Fruit fly (Drosophila melanogaster) whole organism, embryonic: Measurements from ENCODE around the gene CG6569.

Experiments
- Blimp-1 ChIP-seq: fragments of 200-800 bp; sonication (Bioruptor generic); optimal IDR thresholded peaks from 3 replicates; lab custom pipeline; 2018; ENCODE audit warnings: missing biosample characterization, missing genetic modification characterization, mild to moderate bottlenecking, moderate library complexity, missing genetic modification reagents
- CG10209 ChIP-seq: fragments of 200-800 bp; sonication (Bioruptor generic); optimal IDR thresholded peaks from 3 replicates; lab custom pipeline; 2017; ENCODE audit warnings: missing biosample characterization, mild to moderate bottlenecking, missing genetic modification characterization, missing genetic modification reagents
- CG10959 ChIP-seq: fragments of 200-800 bp; sonication (Bioruptor generic); IDR thresholded peaks from 2 replicates; pipeline ENCODE4 v1.3.6; 2022; ENCODE audit warnings: missing biosample characterization, missing genetic modification characterization
- CG11504 ChIP-seq: fragments of 200-800 bp; sonication (Bioruptor generic); optimal IDR thresholded peaks from 3 replicates; lab custom pipeline; 2019; ENCODE audit warnings: missing biosample characterization, mild to moderate bottlenecking, missing genetic modification characterization, moderate library complexity
- CG11723 ChIP-seq: fragments of 200-800 bp; sonication (Bioruptor generic); optimal IDR thresholded peaks from 2 replicates; lab custom pipeline; 2017; ENCODE audit warnings: missing biosample characterization, mild to moderate bottlenecking, missing genetic modification characterization
- CG12071 ChIP-seq: fragments of 200-800 bp; sonication (Bioruptor generic); optimal IDR thresholded peaks from 3 replicates; lab custom pipeline; 2018; ENCODE audit warnings: missing biosample characterization, mild to moderate bottlenecking, missing genetic modification characterization
- CG13296 ChIP-seq: fragments of 200-800 bp; sonication (Bioruptor generic); optimal IDR thresholded peaks from 3 replicates; lab custom pipeline; 2018; ENCODE audit warnings: missing biosample characterization, mild to moderate bottlenecking, missing genetic modification characterization
- CG13775 ChIP-seq: fragments of 200-800 bp; sonication (Bioruptor generic); optimal IDR thresholded peaks from 3 replicates; lab custom pipeline; 2017; ENCODE audit warnings: missing biosample characterization, mild to moderate bottlenecking, missing genetic modification characterization
- CG15011 ChIP-seq: fragments of 200-800 bp; sonication (Bioruptor generic); optimal IDR thresholded peaks from 3 replicates; lab custom pipeline; 2018; ENCODE audit warnings: missing biosample characterization, mild to moderate bottlenecking, missing genetic modification characterization
- CG1647 ChIP-seq: fragments of 200-800 bp; sonication (Bioruptor generic); optimal IDR thresholded peaks from 3 replicates; lab custom pipeline; 2016; ENCODE audit warnings: missing biosample characterization, missing genetic modification characterization
- CG16779 ChIP-seq: fragments of 200-800 bp; sonication (Bioruptor generic); IDR thresholded peaks from 2 replicates; pipeline ENCODE4 v1.3.6; 2022; ENCODE audit warnings: missing biosample characterization, missing genetic modification characterization
- CG2678 ChIP-seq: fragments of 200-800 bp; sonication (Bioruptor generic); optimal IDR thresholded peaks from 3 replicates; lab custom pipeline; 2019; ENCODE audit warnings: missing biosample characterization, mild to moderate bottlenecking, missing genetic modification characterization, moderate library complexity
- CG3281 ChIP-seq: fragments of 200-800 bp; sonication (Bioruptor generic); optimal IDR thresholded peaks from 3 replicates; lab custom pipeline; 2017; ENCODE audit warnings: missing biosample characterization, mild to moderate bottlenecking, missing genetic modification characterization
- CG4360 ChIP-seq: fragments of 200-800 bp; sonication (Bioruptor generic); IDR thresholded peaks from 2 replicates; pipeline ENCODE4 v1.3.6; 2022; ENCODE audit warnings: missing biosample characterization, missing genetic modification characterization
- CG4854 ChIP-seq: fragments of 200-800 bp; sonication (Bioruptor generic); optimal IDR thresholded peaks from 2 replicates; lab custom pipeline; 2016; ENCODE audit warnings: missing biosample characterization, missing genetic modification characterization, inconsistent platforms
- CG5245 ChIP-seq: fragments of 200-800 bp; sonication (Bioruptor generic); optimal IDR thresholded peaks from 3 replicates; lab custom pipeline; 2016; ENCODE audit warnings: missing biosample characterization, missing genetic modification characterization
- CG6765 ChIP-seq: fragments of 200-800 bp; sonication (Bioruptor generic); optimal IDR thresholded peaks from 3 replicates; lab custom pipeline; 2017; ENCODE audit warnings: missing biosample characterization, mild to moderate bottlenecking, missing genetic modification characterization
- CG8089 ChIP-seq: fragments of 200-800 bp; sonication (Bioruptor generic); optimal IDR thresholded peaks from 3 replicates; lab custom pipeline; 2016; ENCODE audit warnings: missing biosample characterization, missing genetic modification characterization
- CG8290 ChIP-seq, 3 experiments: fragments of 200-800 bp; sonication (Bioruptor generic); optimal IDR thresholded peaks; 2 replicates each; lab custom pipeline; 2016 to 2019; ENCODE audit warnings: missing biosample characterization in 3 of 3, missing genetic modification characterization in 3 of 3, mild to moderate bottlenecking in 2 of 3, moderate library complexity in 1 of 3
- CG9437 ChIP-seq: fragments of 200-800 bp; sonication (Bioruptor generic); optimal IDR thresholded peaks from 2 replicates; lab custom pipeline; 2018; ENCODE audit warnings: missing biosample characterization, mild to moderate bottlenecking, missing genetic modification characterization
- Dad ChIP-seq: fragments of 200-800 bp; sonication (Bioruptor generic); optimal IDR thresholded peaks from 3 replicates; lab custom pipeline; 2016; ENCODE audit warnings: missing biosample characterization, missing genetic modification characterization
- Elba2 ChIP-seq: fragments of 200-800 bp; sonication (Bioruptor generic); optimal IDR thresholded peaks from 3 replicates; lab custom pipeline; 2016; ENCODE audit warnings: missing biosample characterization, missing genetic modification characterization
- Ets65A ChIP-seq: fragments of 200-800 bp; sonication (Bioruptor generic); peaks from one replicate; lab custom pipeline; 2016; ENCODE audit warnings: missing biosample characterization, missing genetic modification characterization
- GATAe ChIP-seq: fragments of 200-800 bp; sonication (Bioruptor generic); conservative IDR thresholded peaks from 2 replicates; pipeline ENCODE4 v1.3.6; 2022; ENCODE audit warnings: missing biosample characterization, missing genetic modification characterization
- HLH54F ChIP-seq: fragments of 200-800 bp; sonication (Bioruptor generic); optimal IDR thresholded peaks from 3 replicates; lab custom pipeline; 2016; ENCODE audit warnings: missing biosample characterization, missing genetic modification characterization
- Myb ChIP-seq: fragments of 200-800 bp; sonication (Bioruptor generic); optimal IDR thresholded peaks from 2 replicates; lab custom pipeline; 2016; ENCODE audit warnings: missing biosample characterization, missing genetic modification characterization
- Nf-YC ChIP-seq: fragments of 200-800 bp; optimal IDR thresholded peaks from 3 replicates; lab custom pipeline; 2019; ENCODE audit warnings: missing biosample characterization, mild to moderate bottlenecking, missing genetic modification characterization, moderate library complexity
- Opbp ChIP-seq: fragments of 200-800 bp; sonication (Bioruptor generic); IDR thresholded peaks from 3 replicates; pipeline ENCODE4 v1.3.6; 2022; ENCODE audit warnings: missing biosample characterization, missing genetic modification characterization; ENCODE audit not compliant: partially characterized antibody
- Ssrp ChIP-seq: fragments of 200-800 bp; sonication (Bioruptor generic); optimal IDR thresholded peaks from 2 replicates; lab custom pipeline; 2018; ENCODE audit warnings: missing biosample characterization, mild to moderate bottlenecking, missing genetic modification characterization, moderate library complexity
- ap ChIP-seq: fragments of 200-800 bp; sonication (Bioruptor generic); IDR thresholded peaks from 2 replicates; pipeline ENCODE4 v1.3.6; 2022; ENCODE audit warnings: missing biosample characterization, missing genetic modification characterization
- chm ChIP-seq: fragments of 200-800 bp; sonication (Bioruptor generic); IDR thresholded peaks from 2 replicates; pipeline ENCODE4 v1.3.6; 2022; ENCODE audit warnings: missing biosample characterization, missing genetic modification characterization
- ci ChIP-seq: fragments of 200-800 bp; sonication (Bioruptor generic); IDR thresholded peaks from 3 replicates; pipeline ENCODE4 v1.3.6; 2022; ENCODE audit warnings: missing biosample characterization, missing genetic modification characterization
- eve ChIP-seq, 2 experiments: fragments of >200 bp; optimal IDR thresholded peaks; 2 replicates each; lab custom pipeline; 2017; ENCODE audit warnings: missing biosample characterization in 2 of 2, missing genetic modification characterization in 2 of 2
- gce ChIP-seq: fragments of 200-800 bp; sonication (Bioruptor generic); IDR thresholded peaks from 3 replicates; pipeline ENCODE4 v1.3.6; 2022; ENCODE audit warnings: missing biosample characterization, missing genetic modification characterization
- hkb ChIP-seq, 2 experiments: fragments of 200-800 bp in 1 of 2; fragments of >200 bp in 1 of 2; sonication (Bioruptor generic) in 1 of 2; IDR thresholded peaks in 1 of 2; optimal IDR thresholded peaks in 1 of 2; 2 replicates each; pipeline versions ENCODE4 v1.3.6 to Lab custom; 2017 to 2022; ENCODE audit warnings: missing biosample characterization in 1 of 2, missing genetic modification characterization in 1 of 2
- lab ChIP-seq: fragments of 200-800 bp; sonication (Bioruptor generic); optimal IDR thresholded peaks from 3 replicates; lab custom pipeline; 2017; ENCODE audit warnings: missing biosample characterization, missing genetic modification characterization, mild to moderate bottlenecking, moderate library complexity, missing genetic modification reagents
- nom ChIP-seq: fragments of 200-800 bp; sonication (Bioruptor generic); optimal IDR thresholded peaks from 2 replicates; lab custom pipeline; 2017; ENCODE audit warnings: missing biosample characterization, missing genetic modification characterization, mild to moderate bottlenecking, moderate library complexity, missing genetic modification reagents
- otp ChIP-seq: fragments of 200-800 bp; sonication (Bioruptor generic); IDR thresholded peaks from 3 replicates; pipeline ENCODE4, ENCODE4 v1.3.6; 2022; ENCODE audit warnings: missing biosample characterization, missing genetic modification characterization
- pros ChIP-seq: fragments of 200-800 bp; sonication (Bioruptor generic); optimal IDR thresholded peaks from 3 replicates; lab custom pipeline; 2019; ENCODE audit warnings: missing biosample characterization, mild to moderate bottlenecking, missing genetic modification characterization, moderate library complexity
- repo ChIP-seq: fragments of 200-800 bp; sonication (Bioruptor generic); optimal IDR thresholded peaks from 2 replicates; lab custom pipeline; 2016; ENCODE audit warnings: missing biosample characterization, missing genetic modification characterization
- sens ChIP-seq: fragments of 200-800 bp; sonication (Bioruptor generic); peaks from one replicate; lab custom pipeline; 2016; ENCODE audit warnings: missing biosample characterization, missing genetic modification characterization
- tin ChIP-seq: fragments of 200-800 bp; sonication (Bioruptor generic); optimal IDR thresholded peaks from 3 replicates; lab custom pipeline; 2016; ENCODE audit warnings: missing biosample characterization, missing genetic modification characterization
- tll ChIP-seq, 2 experiments: fragments of 200-800 bp in 1 of 2; fragments of >200 bp in 1 of 2; sonication (Bioruptor generic) in 1 of 2; optimal IDR thresholded peaks; 2 replicates each; lab custom pipeline; 2017 to 2019; ENCODE audit warnings: missing biosample characterization in 2 of 2, missing genetic modification characterization in 2 of 2, mild to moderate bottlenecking in 1 of 2, moderate library complexity in 1 of 2
- ttk ChIP-seq: fragments of 200-800 bp; sonication (Bioruptor generic); IDR thresholded peaks from 2 replicates; pipeline ENCODE4 v2.1.2; 2022; ENCODE audit warnings: missing biosample characterization, missing genetic modification characterization
- tup ChIP-seq: fragments of 200-800 bp; sonication (Bioruptor generic); optimal IDR thresholded peaks from 2 replicates; lab custom pipeline; 2016; ENCODE audit warnings: missing biosample characterization, mild to moderate bottlenecking, missing genetic modification characterization, moderate library complexity

The CG6569 gene

dm6 chr3R:21852579-21853233, 15.0 kb downstream of the CG6569 start (continued):
- TF ChIP-seq tll (GFP tag; optimal IDR thresholded peaks at IDR 0.05; lab: Kevin White, UChicago) = no peak
- no peak for TF ChIP-seq CG12071 (GFP tag; lab: Kevin White, UChicago)
- TF ChIP-seq lab (GFP tag; lab: Kevin White, UChicago) = peak; percentile 52
- TF ChIP-seq Opbp (GFP tag; lab: Robert Waterston, UW) = no peak
- TF ChIP-seq CG16779 = no peak
- no peak for TF ChIP-seq tin
- TF ChIP-seq CG1647 (GFP tag; lab: Kevin White, UChicago) = no peak
- TF ChIP-seq Ssrp (tag; lab: Kevin White, UChicago) = peak; percentile 3
- TF ChIP-seq GATAe (GFP tag; lab: Robert Waterston, UW) = no peak
- peak; percentile 15 for TF ChIP-seq CG13775
- TF ChIP-seq hkb (optimal IDR thresholded peaks at IDR 0.05; lab: Kevin White, UChicago) = no peak
- TF ChIP-seq hkb (GFP tag; IDR thresholded peaks at IDR 0.05; lab: Robert Waterston, UW) = 0 out of 2 replicates have a peak, but pooled peaks have one; percentile 8
- TF ChIP-seq Nf-YC (tag; lab: Kevin White, UChicago) = no peak
- TF ChIP-seq CG13296 (GFP tag; lab: Kevin White, UChicago) = peak; percentile 15
- TF ChIP-seq CG15011 = peak; percentile 16
- TF ChIP-seq CG2678 = peak; percentile 59
- TF ChIP-seq CG9437 (GFP tag; lab: Kevin White, UChicago) = peak; percentile 30
- TF ChIP-seq ttk (GFP tag; lab: Robert Waterston, UW) = no peak
- TF ChIP-seq CG4854 (GFP tag; lab: Kevin White, UChicago) = no peak
- peak; percentile 27; the same call in 1 of the 3 replicates for TF ChIP-seq ci
- TF ChIP-seq nom (GFP tag; lab: Kevin White, UChicago) = no peak

dm6 chr3R:21851592-21852578, 15.8 kb downstream of the CG6569 start:
- TF ChIP-seq gce (0 out of 3 replicates have a peak, but pooled peaks have one; percentile 19), repo (GFP tag; lab: Kevin White, UChicago) (no peak), Myb (no peak), ci (peak; percentile 14; the same call in 1 of the 3 replicates), Blimp-1 (GFP tag; lab: Kevin White, UChicago) (peak; percentile 3), CG5245 (GFP tag; lab: Kevin White, UChicago) (no peak), ap (GFP tag; lab: Robert Waterston, UW) (0 out of 2 replicates have a peak, but pooled peaks have one; percentile 6), eve (GFP tag; optimal IDR thresholded peaks at IDR 0.05; lab: Kevin White, UChicago) (peak in 1 of 2 experiments; percentile 19), CG8290 (GFP tag; optimal IDR thresholded peaks at IDR 0.05; lab: Kevin White, UChicago) (no peak), CG8290 (tag; optimal IDR thresholded peaks at IDR 0.05; lab: Kevin White, UChicago) (peak in 1 of 2 experiments; percentile 21), Ets65A (GFP tag; lab: Kevin White, UChicago) (peak; percentile 71), sens (GFP tag; lab: Kevin White, UChicago) (peak; percentile 33), CG4360 (peak; percentile 90), chm (GFP tag; lab: Robert Waterston, UW) (peak; percentile 30; the same call in 1 of the 2 replicates), CG10959 (GFP tag; lab: Robert Waterston, UW) (no peak)

dm6 chr3R:21849988-21850460, 17.7 kb downstream of the CG6569 start:
- TF ChIP-seq otp = no peak
- TF ChIP-seq CG6765 = no peak
- peak; percentile 37 for TF ChIP-seq HLH54F (GFP tag; lab: Kevin White, UChicago)
- peak; percentile 3 for TF ChIP-seq CG11723
- TF ChIP-seq CG8089 (GFP tag; lab: Kevin White, UChicago) = peak; percentile 53
- TF ChIP-seq Elba2 (GFP tag; lab: Kevin White, UChicago) = no peak
- peak; percentile 14 for TF ChIP-seq tup (GFP tag; lab: Kevin White, UChicago)
- peak; percentile 37 for TF ChIP-seq CG11504 (tag; lab: Kevin White, UChicago)
- peak; percentile 22 for TF ChIP-seq Dad (GFP tag; lab: Kevin White, UChicago)
- TF ChIP-seq CG10209 (GFP tag; lab: Kevin White, UChicago) = peak; percentile 50
- TF ChIP-seq pros (GFP tag; lab: Kevin White, UChicago) = peak; percentile 51
- TF ChIP-seq CG3281 = no peak
